Worm (Caenorhabditis elegans): ENCODE results near the gene R01B10.2.
A peak's percentile ranks its signal among the peaks of the same experiment; 100 is the strongest.

The R01B10.2 gene

ce11 chrV:6000368-6000802 lies 40.9 kb downstream of the R01B10.2 start (continued):
- TF ChIP-seq hsf-1 (GFP tag; IDR thresholded peaks at IDR 0.05) (peak; percentile 57; the same call in 1 of the 2 replicates), ceh-100 (GFP tag; IDR thresholded peaks at IDR 0.05) (no peak), madf-3 (GFP tag; IDR thresholded peaks at IDR 0.05) (peak; percentile 83; the same call in 1 of the 2 replicates), pha-4 (tag; optimal IDR thresholded peaks at IDR 0.05) (peak; percentile 27), hlh-12 (tag; optimal IDR thresholded peaks at IDR 0.05) (no peak), nfya-1 (tag; optimal IDR thresholded peaks at IDR 0.05; ENCODE audit: borderline replicate concordance, insufficient read depth) (no peak), Y79H2A.3 (GFP tag; conservative IDR thresholded peaks at IDR 0.05) (no peak), B0035.1 (tag; optimal IDR thresholded peaks at IDR 0.05) (peak; percentile 13), snpc-1.1 (tag; optimal IDR thresholded peaks at IDR 0.05; ENCODE audit: insufficient read depth) (no peak), ztf-28 (GFP tag; IDR thresholded peaks at IDR 0.05) (no peak), ets-4 (GFP tag; optimal IDR thresholded peaks at IDR 0.05) (peak; percentile 91), madf-8 (GFP tag; conservative IDR thresholded peaks at IDR 0.05) (no peak), lag-1 (GFP tag; IDR thresholded peaks at IDR 0.05) (no peak), snpc-1.3 (tag; optimal IDR thresholded peaks at IDR 0.05; ENCODE audit: insufficient read depth) (no peak), Y53G8AR.9 (GFP tag; conservative IDR thresholded peaks at IDR 0.05) (peak; percentile 74; the same call in 1 of the 2 replicates), ceh-79 (tag; optimal IDR thresholded peaks at IDR 0.05) (no peak), Y53F4B.3 (GFP tag; IDR thresholded peaks at IDR 0.05) (no peak), bed-2 (GFP tag; IDR thresholded peaks at IDR 0.05) (no peak), Y56A3A.18 (GFP tag; IDR thresholded peaks at IDR 0.05) (peak; percentile 89; the same call in 1 of the 2 replicates), nfyb-1 (GFP tag; IDR thresholded peaks at IDR 0.05) (peak; percentile 91), aptf-2 (GFP tag; conservative IDR thresholded peaks at IDR 0.05) (no peak), tbx-9 (tag; optimal IDR thresholded peaks at IDR 0.05; ENCODE audit: borderline replicate concordance) (no peak), F37B4.10 (GFP tag; IDR thresholded peaks at IDR 0.05) (peak; percentile 89; the same call in 1 of the 2 replicates), pbrm-1 (GFP tag; IDR thresholded peaks at IDR 0.05) (peak; percentile 86), hrde-1 (tag; optimal IDR thresholded peaks at IDR 0.05; ENCODE audit: borderline replicate concordance) (no peak), K12H6.12 (tag; optimal IDR thresholded peaks at IDR 0.05) (peak; percentile 87), attf-3 (GFP tag; conservative IDR thresholded peaks at IDR 0.05) (peak; percentile 62), lsl-1 (GFP tag; optimal IDR thresholded peaks at IDR 0.05) (no peak), rec-8 (tag; optimal IDR thresholded peaks at IDR 0.05) (no peak), nhr-90 (tag; optimal IDR thresholded peaks at IDR 0.05) (peak; percentile 75), B0336.3 (GFP tag; IDR thresholded peaks at IDR 0.05) (peak; percentile 93), mel-28 (tag; optimal IDR thresholded peaks at IDR 0.05; ENCODE audit: borderline replicate concordance) (no peak), F55B11.4 (tag; optimal IDR thresholded peaks at IDR 0.05; ENCODE audit: borderline replicate concordance, insufficient read depth) (no peak), lir-1 (GFP tag; conservative IDR thresholded peaks at IDR 0.05) (peak; percentile 81), xnd-1 (tag; optimal IDR thresholded peaks at IDR 0.05) (no peak), madf-6 (GFP tag; IDR thresholded peaks at IDR 0.05) (peak; percentile 43; the same call in 1 of the 2 replicates), ceh-27 (GFP tag; optimal IDR thresholded peaks at IDR 0.05) (peak; percentile 80), athp-1 (tag; optimal IDR thresholded peaks at IDR 0.05) (peak; percentile 69), ztf-25 (GFP tag; IDR thresholded peaks at IDR 0.05) (no peak), cebp-2 (GFP tag; IDR thresholded peaks at IDR 0.05) (0 out of 2 replicates have a peak, but pooled peaks have one; percentile 73), chd-7 (tag; optimal IDR thresholded peaks at IDR 0.05) (peak; percentile 96), T26A5.8 (tag; optimal IDR thresholded peaks at IDR 0.05) (no peak), ekl-4 (GFP tag; IDR thresholded peaks at IDR 0.05) (peak; percentile 82), mxl-1 (tag; optimal IDR thresholded peaks at IDR 0.05) (no peak), ztf-18 (tag; optimal IDR thresholded peaks at IDR 0.05) (peak; percentile 64), dpff-1 (tag; optimal IDR thresholded peaks at IDR 0.05) (no peak), nhr-179 (tag; optimal IDR thresholded peaks at IDR 0.05) (no peak), ceh-58 (GFP tag; IDR thresholded peaks at IDR 0.05) (no peak)

Data from whole organism, young adult.